Worm (Caenorhabditis elegans): ENCODE results near the gene ndx-9.

The ndx-9 gene

ce11 chrIV:10971636-10972199 is 40.1 kb downstream of the ndx-9 start:
- no peak for TF ChIP-seq ahr-1 (tag; optimal IDR thresholded peaks at IDR 0.05)
- no peak for TF ChIP-seq hlh-8 (tag; optimal IDR thresholded peaks at IDR 0.05)
- TF ChIP-seq ceh-18 (tag; optimal IDR thresholded peaks at IDR 0.05) = no peak
- TF ChIP-seq hlh-6 (tag; optimal IDR thresholded peaks at IDR 0.05) = no peak
- TF ChIP-seq rnt-1 (tag; optimal IDR thresholded peaks at IDR 0.05) = no peak
- no peak for TF ChIP-seq pag-3 (tag; optimal IDR thresholded peaks at IDR 0.05; ENCODE audit: borderline replicate concordance)
- no peak for TF ChIP-seq unc-55 (GFP tag; optimal IDR thresholded peaks at IDR 0.05)
- no peak for TF ChIP-seq eyg-1 (tag; optimal IDR thresholded peaks at IDR 0.05)
- TF ChIP-seq lin-11 (tag; optimal IDR thresholded peaks at IDR 0.05) = no peak
- TF ChIP-seq unc-42 (tag; optimal IDR thresholded peaks at IDR 0.05) = no peak
- TF ChIP-seq pha-2 (tag; optimal IDR thresholded peaks at IDR 0.05) = no peak
- no peak for TF ChIP-seq ceh-14 (tag; optimal IDR thresholded peaks at IDR 0.05)
- no peak for TF ChIP-seq odd-2 (tag; optimal IDR thresholded peaks at IDR 0.05)
- TF ChIP-seq unc-86 (tag; optimal IDR thresholded peaks at IDR 0.05) = no peak
- no peak for TF ChIP-seq pha-4 (tag; optimal IDR thresholded peaks at IDR 0.05)
- no peak for TF ChIP-seq T23F11.4 (GFP tag; optimal IDR thresholded peaks at IDR 0.05)
- no peak for TF ChIP-seq sox-2 (GFP tag; IDR thresholded peaks at IDR 0.05)

DNA sequence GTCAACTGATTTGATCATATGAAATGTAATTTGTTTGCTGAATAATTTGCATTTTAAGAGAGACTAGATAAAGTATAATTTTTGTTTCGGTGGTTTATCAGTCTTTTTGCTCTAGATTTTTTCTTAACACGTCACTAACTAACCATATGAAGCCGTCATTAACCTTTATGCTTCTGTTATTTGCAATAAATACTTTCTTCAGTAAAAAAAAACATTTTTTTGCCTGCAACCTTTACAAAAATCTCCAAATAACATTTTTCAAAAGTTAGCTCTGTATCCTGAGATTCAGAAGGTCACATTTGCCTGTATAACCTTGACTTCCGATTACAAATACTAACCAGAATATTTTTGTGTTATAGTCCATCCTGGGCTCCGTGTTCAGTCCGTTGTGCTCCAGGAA is 41.1 kb downstream of the ndx-9 start:
- no peak for TF ChIP-seq hlh-8 (tag; optimal IDR thresholded peaks at IDR 0.05)
- TF ChIP-seq tbx-2 (tag; optimal IDR thresholded peaks at IDR 0.05) = no peak
- no peak for TF ChIP-seq odd-2 (tag; optimal IDR thresholded peaks at IDR 0.05)
- no peak for TF ChIP-seq sdc-2 (tag; optimal IDR thresholded peaks at IDR 0.05)
- no peak for TF ChIP-seq rnt-1 (tag; optimal IDR thresholded peaks at IDR 0.05)
- TF ChIP-seq madf-2 (tag; optimal IDR thresholded peaks at IDR 0.05) = no peak
- TF ChIP-seq ceh-14 (tag; optimal IDR thresholded peaks at IDR 0.05) = no peak
- TF ChIP-seq fkh-10 (GFP tag; optimal IDR thresholded peaks at IDR 0.05) = no peak
- no peak for TF ChIP-seq npax-4 (tag; optimal IDR thresholded peaks at IDR 0.05)
- no peak for TF ChIP-seq ceh-22 (tag; optimal IDR thresholded peaks at IDR 0.05)
- TF ChIP-seq pha-2 (tag; optimal IDR thresholded peaks at IDR 0.05) = no peak
- no peak for TF ChIP-seq pha-4 (tag; optimal IDR thresholded peaks at IDR 0.05)

- TF ChIP-seq tbx-2 (tag; optimal IDR thresholded peaks at IDR 0.05) = no peak
- TF ChIP-seq fkh-6 (tag; optimal IDR thresholded peaks at IDR 0.05) = no peak
- peak; percentile 82 for TF ChIP-seq elt-2 (tag; optimal IDR thresholded peaks at IDR 0.05)
- TF ChIP-seq hlh-13 (GFP tag; optimal IDR thresholded peaks at IDR 0.05) = no peak
- TF ChIP-seq ceh-48 (tag; optimal IDR thresholded peaks at IDR 0.05) = no peak
Measured at ce11 chrIV:10970333-10970732, 41.5 kb downstream of the ndx-9 start.

DNA sequence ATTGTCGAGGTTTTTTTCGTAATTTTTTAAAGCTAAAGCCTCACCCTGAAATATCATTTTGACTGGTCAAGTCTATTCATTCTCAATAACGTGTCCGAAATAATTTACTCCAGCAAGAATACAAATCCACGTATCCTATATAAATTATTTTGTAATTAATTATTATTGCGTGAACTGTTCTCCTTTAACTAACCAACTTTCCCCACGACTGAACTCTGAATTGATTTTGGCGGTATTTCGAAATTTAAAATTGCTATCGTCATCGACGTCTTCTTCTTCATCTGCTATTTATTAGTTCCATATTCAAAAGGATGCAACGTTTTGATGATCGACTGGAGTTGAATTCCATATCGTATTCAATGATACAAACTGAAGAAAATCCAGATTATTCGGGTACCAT is 45.5 kb downstream of the ndx-9 start, which contains the start of the genes aqp-3 and Y69E1A.8:
Gene aqp-3, minus strand, starts transcription at position 101 of the 400 bp plus-strand sequence.
Gene Y69E1A.8, plus strand, starts transcription at position 246 of the 400 bp plus-strand sequence.
- TF ChIP-seq unc-3 (GFP tag; conservative IDR thresholded peaks at IDR 0.05) = no peak
- TF ChIP-seq unc-3 (tag; optimal IDR thresholded peaks at IDR 0.05) = no peak
- TF ChIP-seq C08G9.2 (tag; optimal IDR thresholded peaks at IDR 0.05) = no peak
- TF ChIP-seq elt-4 (tag; optimal IDR thresholded peaks at IDR 0.05) = no peak
- no peak for TF ChIP-seq ceh-22 (tag; optimal IDR thresholded peaks at IDR 0.05)
- TF ChIP-seq C38D4.7 (GFP tag; optimal IDR thresholded peaks at IDR 0.05) = no peak
- TF ChIP-seq lin-11 (tag; optimal IDR thresholded peaks at IDR 0.05) = no peak
- TF ChIP-seq mec-3 (tag; optimal IDR thresholded peaks at IDR 0.05; ENCODE audit: borderline replicate concordance) = no peak
- no peak for TF ChIP-seq ceh-18 (tag; optimal IDR thresholded peaks at IDR 0.05)
- no peak for TF ChIP-seq ztf-16 (tag; optimal IDR thresholded peaks at IDR 0.05)
- no peak for TF ChIP-seq hlh-6 (tag; optimal IDR thresholded peaks at IDR 0.05)
- no peak for TF ChIP-seq T23F11.4 (GFP tag; optimal IDR thresholded peaks at IDR 0.05)
- TF ChIP-seq syd-9 (tag; optimal IDR thresholded peaks at IDR 0.05) = no peak
- TF ChIP-seq ama-1 (optimal IDR thresholded peaks at IDR 0.05) = no peak
- no peak for TF ChIP-seq dmd-4 (tag; optimal IDR thresholded peaks at IDR 0.05; ENCODE audit: borderline replicate concordance)
- no peak for TF ChIP-seq npax-4 (tag; optimal IDR thresholded peaks at IDR 0.05)
- no peak for TF ChIP-seq sox-2 (GFP tag; IDR thresholded peaks at IDR 0.05)
- TF ChIP-seq sdc-2 (tag; optimal IDR thresholded peaks at IDR 0.05) = no peak

Data from whole organism, late embryonic.